Worm (Caenorhabditis elegans) whole organism, L2 larva: ENCODE data around the gene F54C9.7.

Source experiments
- lin-13 ChIP-seq: fragments of 150-350 bp; optimal IDR thresholded peaks from 2 replicates; lab custom pipeline; 2014; ENCODE audit warnings: missing biosample characterization, missing genetic modification reagents, missing genetic modification characterization
- lsy-2 ChIP-seq, 2 experiments: fragments of 150-350 bp in 1 of 2; sonication (generic microtip) in 1 of 2; optimal IDR thresholded peaks; 2 replicates each; lab custom pipeline; 2014 to 2017; ENCODE audit warnings: missing biosample characterization in 2 of 2, missing genetic modification characterization in 2 of 2
- peb-1 ChIP-seq: fragments of 150-350 bp; optimal IDR thresholded peaks from 2 replicates; lab custom pipeline; 2014; ENCODE audit warnings: missing biosample characterization, missing genetic modification characterization
- skn-1 ChIP-seq: sonication (generic microtip); optimal IDR thresholded peaks from 2 replicates; lab custom pipeline; 2017; ENCODE audit warnings: missing biosample characterization, missing genetic modification characterization
- sma-9 ChIP-seq, 2 experiments: fragments of 150-350 bp in 1 of 2; sonication (generic microtip) in 1 of 2; optimal IDR thresholded peaks; 2 replicates each; lab custom pipeline; 2014 to 2016; ENCODE audit warnings: missing genetic modification characterization in 2 of 2, mild to moderate bottlenecking in 1 of 2, missing biosample characterization in 1 of 2, missing compliant biosample characterization in 1 of 2, missing genetic modification reagents in 1 of 2, moderate library complexity in 1 of 2
- snpc-4 ChIP-seq: fragments of 150-350 bp; optimal IDR thresholded peaks from 2 replicates; lab custom pipeline; 2014; ENCODE audit warnings: missing biosample characterization, missing genetic modification characterization
- ztf-11 ChIP-seq: sonication (generic microtip); optimal IDR thresholded peaks from 2 replicates; lab custom pipeline; 2017; ENCODE audit warnings: missing biosample characterization, missing genetic modification characterization
- ztf-4 ChIP-seq: fragments of 150-350 bp; optimal IDR thresholded peaks from 2 replicates; lab custom pipeline; 2014; ENCODE audit warnings: missing biosample characterization, missing genetic modification characterization

- TF ChIP-seq ztf-4 (tag; lab: Kevin White, UChicago): no peak
- no peak for TF ChIP-seq ztf-11
- no peak for TF ChIP-seq snpc-4 (tag; lab: Kevin White, UChicago)
- TF ChIP-seq lsy-2 (tag; optimal IDR thresholded peaks at IDR 0.05; lab: Kevin White, UChicago): no peak
- TF ChIP-seq sma-9 (GFP tag; optimal IDR thresholded peaks at IDR 0.05; lab: Kevin White, UChicago): no peak
- no peak for TF ChIP-seq sma-9 (tag; optimal IDR thresholded peaks at IDR 0.05; lab: Kevin White, UChicago)
- TF ChIP-seq peb-1: no peak
- no peak for TF ChIP-seq lin-13
- no peak for TF ChIP-seq skn-1
Observed at ce11 chrII:8600165-8600564, 27.0 kb downstream of the F54C9.7 start, which contains the start of gene pigg-1.
